Fruit fly (Drosophila melanogaster) whole organism, adult: Measurements from ENCODE around the gene Kaz.

Experiments
- CG12768 ChIP-seq: fragments of 200-800 bp; sonication (Bioruptor generic); optimal IDR thresholded peaks from 2 replicates; lab custom pipeline; 2017; ENCODE audit warnings: missing biosample characterization, missing genetic modification characterization, mild to moderate bottlenecking, moderate library complexity, missing genetic modification reagents
- CG14711 ChIP-seq: fragments of 200-800 bp; sonication (Bioruptor generic); optimal IDR thresholded peaks from 2 replicates; lab custom pipeline; 2018; ENCODE audit warnings: missing biosample characterization, mild to moderate bottlenecking, missing genetic modification characterization, moderate library complexity
- CG1620 ChIP-seq: fragments of 200-800 bp; sonication (Bioruptor generic); optimal IDR thresholded peaks from 2 replicates; lab custom pipeline; 2016; ENCODE audit warnings: missing biosample characterization, missing genetic modification characterization
- CG33017 ChIP-seq: fragments of 200-800 bp; sonication (Bioruptor generic); optimal IDR thresholded peaks from 2 replicates; lab custom pipeline; 2018; ENCODE audit warnings: missing biosample characterization, mild to moderate bottlenecking, missing genetic modification characterization, moderate library complexity
- CG5204 ChIP-seq: fragments of 200-800 bp; sonication (Bioruptor generic); optimal IDR thresholded peaks from 2 replicates; lab custom pipeline; 2016; ENCODE audit warnings: missing biosample characterization, missing genetic modification characterization
- CG7045 ChIP-seq: fragments of 200-800 bp; sonication (Bioruptor generic); optimal IDR thresholded peaks from 2 replicates; lab custom pipeline; 2017; ENCODE audit warnings: missing biosample characterization, mild to moderate bottlenecking, missing genetic modification characterization
- CG7101 ChIP-seq: fragments of 200-800 bp; sonication (Bioruptor generic); optimal IDR thresholded peaks from 2 replicates; lab custom pipeline; 2018; ENCODE audit warnings: missing biosample characterization, mild to moderate bottlenecking, missing genetic modification characterization, moderate library complexity
- Clk ChIP-seq: fragments of 200-800 bp; sonication (Bioruptor generic); optimal IDR thresholded peaks from 2 replicates; lab custom pipeline; 2017; ENCODE audit warnings: missing biosample characterization, missing genetic modification characterization
- Crg-1 ChIP-seq: fragments of 200-800 bp; sonication (Bioruptor generic); optimal IDR thresholded peaks from 2 replicates; lab custom pipeline; 2016; ENCODE audit warnings: missing biosample characterization, missing genetic modification characterization
- Hr96 ChIP-seq: fragments of 200-800 bp; sonication (Bioruptor generic); optimal IDR thresholded peaks from 2 replicates; lab custom pipeline; 2016; ENCODE audit warnings: missing biosample characterization, missing genetic modification characterization
- Mnt ChIP-seq: fragments of 200-800 bp; sonication (Bioruptor generic); optimal IDR thresholded peaks from 2 replicates; lab custom pipeline; 2016; ENCODE audit warnings: missing biosample characterization, mild to moderate bottlenecking, missing genetic modification characterization
- bab1 ChIP-seq: fragments of 200-800 bp; sonication (Bioruptor generic); optimal IDR thresholded peaks from 3 replicates; lab custom pipeline; 2019; ENCODE audit warnings: missing biosample characterization, mild to moderate bottlenecking, missing genetic modification characterization, moderate library complexity
- cic ChIP-seq: fragments of 200-800 bp; sonication (Bioruptor generic); optimal IDR thresholded peaks from 2 replicates; lab custom pipeline; 2017; ENCODE audit warnings: missing biosample characterization, mild to moderate bottlenecking, missing genetic modification characterization, moderate library complexity
- cnc ChIP-seq, 2 experiments: fragments of >200 bp; optimal IDR thresholded peaks; 2 replicates each; lab custom pipeline; 2017
- kay ChIP-seq: fragments of 200-800 bp; sonication (Bioruptor generic); peaks from one replicate; lab custom pipeline; 2016; ENCODE audit warnings: missing biosample characterization, missing genetic modification characterization, borderline replicate concordance
- ovo ChIP-seq: fragments of 200-800 bp; sonication (Bioruptor generic); optimal IDR thresholded peaks from 2 replicates; lab custom pipeline; 2016; ENCODE audit warnings: missing biosample characterization, missing genetic modification characterization
- pad ChIP-seq: fragments of 200-800 bp; sonication (Bioruptor generic); optimal IDR thresholded peaks from 3 replicates; lab custom pipeline; 2017; ENCODE audit warnings: missing biosample characterization, missing genetic modification characterization, mild to moderate bottlenecking, moderate library complexity, missing genetic modification reagents
- tj ChIP-seq: fragments of 200-800 bp; sonication (Bioruptor generic); optimal IDR thresholded peaks from 3 replicates; lab custom pipeline; 2017; ENCODE audit warnings: missing biosample characterization, mild to moderate bottlenecking, missing genetic modification characterization, moderate library complexity
- toe ChIP-seq: fragments of 200-800 bp; sonication (Bioruptor generic); optimal IDR thresholded peaks from 2 replicates; lab custom pipeline; 2016; ENCODE audit warnings: missing biosample characterization, missing genetic modification characterization

The Kaz gene

DNA sequence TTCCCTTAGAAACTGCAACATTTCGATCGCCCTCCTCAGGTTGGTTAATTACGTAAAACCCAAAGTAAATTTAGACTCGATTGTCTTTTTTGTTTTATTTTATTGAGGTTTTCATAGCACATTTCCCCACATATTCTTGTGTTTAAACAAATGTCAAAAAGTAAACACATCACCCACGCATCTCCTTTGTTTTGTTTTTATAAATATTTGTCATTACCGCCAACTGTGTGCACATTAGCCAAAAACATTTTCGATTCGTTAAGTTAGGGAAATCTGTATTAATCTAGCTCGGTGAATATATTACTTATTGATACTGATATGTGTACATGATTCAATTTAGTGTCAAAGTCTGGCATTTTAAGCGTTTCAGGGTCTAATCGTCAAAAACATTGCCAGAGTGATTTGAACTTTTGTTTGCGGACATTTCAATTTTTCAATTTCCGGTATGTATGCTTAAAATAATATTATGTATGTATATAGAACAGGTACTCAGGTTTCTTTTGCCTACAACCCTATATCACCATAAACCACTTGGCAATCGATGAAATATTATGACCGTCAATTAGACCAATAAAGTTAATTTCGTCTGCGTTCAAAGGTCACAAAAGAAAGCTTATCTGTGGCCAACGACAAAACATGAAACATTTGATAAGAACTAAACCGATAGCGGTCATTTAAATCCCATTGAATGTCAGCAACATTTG, 20.0 kb downstream of the Kaz start:
- TF ChIP-seq CG33017 (tag; lab: Kevin White, UChicago) (peak; percentile 5), Mnt (GFP tag; lab: Kevin White, UChicago) (no peak), kay (GFP tag; lab: Kevin White, UChicago) (peak; percentile 81), pad (GFP tag; lab: Kevin White, UChicago) (no peak)

DNA sequence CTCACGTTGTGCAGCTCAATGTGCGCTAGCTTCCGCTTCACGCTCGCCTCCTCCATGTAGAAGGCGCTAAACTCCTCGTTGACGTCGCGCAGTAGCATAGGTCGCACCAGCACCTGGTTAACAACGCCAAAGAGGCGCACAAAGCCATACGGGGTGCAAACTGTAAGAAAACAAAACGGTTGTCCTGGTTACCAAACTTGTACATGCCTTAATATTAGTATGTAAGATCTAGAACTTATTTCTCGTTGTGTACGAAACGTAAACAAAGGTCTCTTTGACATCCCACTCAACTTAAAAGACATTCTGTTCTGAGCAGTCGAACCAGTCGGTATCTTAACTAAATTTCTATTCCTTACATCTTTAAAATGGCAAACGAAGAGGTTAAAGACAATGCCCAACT, 22.4 kb downstream of the Kaz start, which contains the start of gene CG6980:
TSS of gene CG6980 (plus strand) at position 301 of the 400 bp plus-strand sequence.
- TF ChIP-seq Mnt (GFP tag; lab: Kevin White, UChicago) (no peak), CG7101 (tag; lab: Kevin White, UChicago) (no peak), CG14711 (tag; lab: Kevin White, UChicago) (no peak), cic (GFP tag; lab: Kevin White, UChicago) (no peak), cnc (optimal IDR thresholded peaks at IDR 0.05; lab: Kevin White, UChicago) (no peak), CG1620 (GFP tag; lab: Kevin White, UChicago) (no peak), CG5204 (GFP tag; lab: Kevin White, UChicago) (no peak), toe (no peak), bab1 (GFP tag; lab: Kevin White, UChicago) (no peak)

DNA sequence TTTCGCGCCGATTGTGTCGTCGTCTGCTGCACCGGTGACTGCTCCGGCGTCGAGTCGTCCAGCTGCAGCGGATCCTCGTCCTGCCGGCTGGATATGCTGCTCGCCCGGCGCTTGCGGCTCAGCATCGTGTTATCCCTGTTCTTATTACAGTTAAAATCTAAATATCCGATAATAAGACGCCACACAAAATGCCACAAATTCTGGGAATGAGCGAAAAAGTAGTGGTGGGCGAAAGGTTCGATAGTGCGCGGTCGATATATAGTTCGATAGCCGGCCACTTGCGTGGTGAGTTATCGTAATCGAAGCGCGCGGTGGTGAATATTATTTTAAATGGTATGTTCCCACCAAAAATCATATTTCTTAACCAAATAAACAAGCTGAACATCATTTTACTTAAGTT, 24.7 kb downstream of the Kaz start, which contains the start of gene polybromo:
TSS of gene polybromo (minus strand) at position 212 of the 400 bp plus-strand sequence.
- TF ChIP-seq bab1 (GFP tag; lab: Kevin White, UChicago), result peak; percentile 33
- peak; percentile 15 for TF ChIP-seq kay (GFP tag; lab: Kevin White, UChicago)
- TF ChIP-seq CG7045 (GFP tag; lab: Kevin White, UChicago), result no peak
- no peak for TF ChIP-seq CG14711 (tag; lab: Kevin White, UChicago)

DNA sequence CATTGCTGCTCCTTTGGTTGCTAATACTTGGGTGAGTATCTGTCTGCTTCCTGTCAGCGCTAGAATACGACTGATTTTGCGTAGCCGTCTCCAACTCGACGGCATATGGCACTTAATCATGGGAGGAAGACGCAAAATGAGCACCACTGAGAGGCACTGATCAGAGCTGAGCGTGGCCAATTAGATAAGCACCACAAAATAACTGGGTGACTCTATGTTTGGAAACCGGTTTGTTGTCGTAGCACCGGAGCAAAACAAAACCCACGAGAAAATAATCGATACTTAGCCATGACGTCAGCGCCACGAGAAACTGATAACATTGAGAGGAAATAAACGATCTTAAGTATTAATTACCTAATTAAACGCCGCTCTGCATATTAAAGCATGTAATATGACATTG, 30.3 kb downstream of the Kaz start, which contains the start of gene Ude:
TSS of gene Ude (minus strand) at position 166 of the 400 bp plus-strand sequence.
- TF ChIP-seq Mnt (GFP tag; lab: Kevin White, UChicago) (peak; percentile 14), CG5204 (GFP tag; lab: Kevin White, UChicago) (no peak), CG7101 (tag; lab: Kevin White, UChicago) (no peak), CG33017 (tag; lab: Kevin White, UChicago) (no peak)

DNA sequence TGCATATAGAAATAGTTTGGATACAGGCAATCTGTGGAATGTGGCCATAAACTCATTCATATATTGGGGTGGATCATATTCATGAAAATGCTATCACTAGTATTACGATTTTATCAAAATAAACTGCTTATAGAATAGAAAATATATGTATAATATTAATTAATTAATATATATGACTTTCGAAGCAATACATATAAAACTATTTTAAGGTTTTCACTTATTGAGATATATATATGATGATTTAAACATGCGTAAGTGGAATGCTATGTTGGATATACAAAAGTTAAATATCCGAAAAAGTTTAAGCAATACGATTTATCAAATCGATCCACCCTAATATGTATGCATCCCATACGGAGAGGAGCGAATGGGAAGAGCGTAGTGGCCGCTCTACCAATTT, 31.2 kb downstream of the Kaz start:
- TF ChIP-seq CG33017 (tag; lab: Kevin White, UChicago) (peak; percentile 5), CG7101 (tag; lab: Kevin White, UChicago) (peak; percentile 36), pad (GFP tag; lab: Kevin White, UChicago) (no peak)

DNA sequence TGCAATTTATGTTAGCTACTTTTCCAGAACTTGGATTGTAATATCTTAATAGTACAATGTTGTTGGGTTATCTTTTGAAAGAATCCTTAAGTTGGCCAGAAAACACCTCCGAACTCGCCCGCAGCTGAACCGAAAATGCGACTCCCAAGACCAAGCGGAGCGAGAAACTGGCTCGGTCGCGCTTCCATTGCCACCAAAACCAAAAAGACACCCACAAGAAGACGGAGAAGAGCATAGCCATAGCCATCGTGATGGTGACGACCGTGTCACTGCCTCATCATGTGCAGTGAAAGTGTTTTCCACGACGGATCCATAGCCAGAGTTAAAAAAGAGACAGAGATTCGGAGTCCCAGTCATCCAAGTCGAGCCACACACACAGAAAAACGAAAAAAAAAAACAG, 39.7 kb downstream of the Kaz start, which contains the start of gene CG13634:
TSS of gene CG13634 (minus strand) at position 101 of the 400 bp plus-strand sequence.
- TF ChIP-seq CG14711 (tag; lab: Kevin White, UChicago), result no peak
- TF ChIP-seq CG7101 (tag; lab: Kevin White, UChicago), result no peak
- TF ChIP-seq Clk (GFP tag; lab: Kevin White, UChicago), result no peak
- no peak for TF ChIP-seq cic (GFP tag; lab: Kevin White, UChicago)
- TF ChIP-seq CG7045 (GFP tag; lab: Kevin White, UChicago), result no peak
- TF ChIP-seq toe, result no peak
- no peak for TF ChIP-seq Hr96 (GFP tag; lab: Kevin White, UChicago)
- TF ChIP-seq cnc (optimal IDR thresholded peaks at IDR 0.05; lab: Kevin White, UChicago), result no peak
- TF ChIP-seq CG5204 (GFP tag; lab: Kevin White, UChicago), result no peak
- no peak for TF ChIP-seq ovo (GFP tag; lab: Kevin White, UChicago)
- TF ChIP-seq Mnt (GFP tag; lab: Kevin White, UChicago), result no peak
- no peak for TF ChIP-seq pad (GFP tag; lab: Kevin White, UChicago)
- no peak for TF ChIP-seq bab1 (GFP tag; lab: Kevin White, UChicago)
- no peak for TF ChIP-seq tj (GFP tag; lab: Kevin White, UChicago)
- no peak for TF ChIP-seq CG12768 (GFP tag; lab: Kevin White, UChicago)
- TF ChIP-seq CG33017 (tag; lab: Kevin White, UChicago), result no peak
- TF ChIP-seq Crg-1, result no peak
- no peak for TF ChIP-seq CG1620 (GFP tag; lab: Kevin White, UChicago)

DNA sequence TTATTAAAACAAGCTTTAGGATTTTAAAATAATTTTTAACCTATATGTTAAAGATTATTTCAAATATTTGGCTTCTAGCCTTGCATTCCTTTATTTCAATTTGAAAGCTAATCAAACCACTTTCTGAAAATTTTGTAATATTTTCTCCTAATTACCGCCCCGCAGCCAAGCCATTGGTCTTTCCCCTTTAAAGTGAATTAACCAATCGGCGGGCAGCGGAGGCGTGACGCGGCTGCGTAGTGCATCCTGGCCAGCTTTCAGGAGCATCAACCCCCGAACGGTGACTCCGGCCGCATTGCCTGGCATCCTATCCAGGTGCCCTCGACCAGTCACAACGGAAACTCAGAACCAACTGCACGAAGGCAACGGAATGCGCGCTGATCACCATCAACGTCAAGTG, 42.0 kb downstream of the Kaz start, which contains the start of gene Ets96B:
TSS of gene Ets96B (plus strand) at position 321 of the 400 bp plus-strand sequence.
- no peak for TF ChIP-seq tj (GFP tag; lab: Kevin White, UChicago)
- no peak for TF ChIP-seq cnc (optimal IDR thresholded peaks at IDR 0.05; lab: Kevin White, UChicago)
- no peak for TF ChIP-seq Hr96 (GFP tag; lab: Kevin White, UChicago)
